Fruit fly (Drosophila melanogaster): Measurements from ENCODE around the gene cl.

The cl gene

dm6 chr2L:5507082-5507481, 12.9 kb upstream of the cl start:
- TF ChIP-seq CG6808 (GFP tag; optimal IDR thresholded peaks at IDR 0.05) (no peak), Hr39 (GFP tag; optimal IDR thresholded peaks at IDR 0.05) (no peak), CG6163 (GFP tag; IDR thresholded peaks at IDR 0.05) (no peak), spab (GFP tag; optimal IDR thresholded peaks at IDR 0.05) (peak; percentile 16), CG3032 (tag; optimal IDR thresholded peaks at IDR 0.05) (peak; percentile 50), dsx (GFP tag; optimal IDR thresholded peaks at IDR 0.05; ENCODE audit: poor library complexity, severe bottlenecking) (peak; percentile 9), ss (GFP tag; optimal IDR thresholded peaks at IDR 0.05) (peak in 1 of 2 experiments; percentile 9), Ets96B (tag; optimal IDR thresholded peaks at IDR 0.05) (peak; percentile 35), svp (GFP tag) (peak; percentile 35), Met (GFP tag; optimal IDR thresholded peaks at IDR 0.05) (peak; percentile 3), Eip78C (GFP tag) (peak; percentile 38)

- TF ChIP-seq CG8632 (GFP tag; optimal IDR thresholded peaks at IDR 0.05) (no peak), dac (GFP tag; optimal IDR thresholded peaks at IDR 0.05) (no peak), CG8319 (GFP tag; optimal IDR thresholded peaks at IDR 0.05) (no peak), Eip78C (GFP tag) (peak; percentile 70), CG6163 (GFP tag; IDR thresholded peaks at IDR 0.05) (peak; percentile 47; the same call in 1 of the 3 replicates), Sox15 (GFP tag; optimal IDR thresholded peaks at IDR 0.05) (no peak), CG32006 (GFP tag; optimal IDR thresholded peaks at IDR 0.05) (no peak), Hr4 (GFP tag; optimal IDR thresholded peaks at IDR 0.05) (no peak), CG3919 (GFP tag; optimal IDR thresholded peaks at IDR 0.05) (no peak), Smox (GFP tag; optimal IDR thresholded peaks at IDR 0.05) (peak; percentile 12), CG3032 (tag; optimal IDR thresholded peaks at IDR 0.05) (no peak), Lpt (GFP tag; optimal IDR thresholded peaks at IDR 0.05) (no peak), achi (GFP tag; optimal IDR thresholded peaks at IDR 0.05) (no peak), OdsH (GFP tag; optimal IDR thresholded peaks at IDR 0.05) (no peak), CG6276 (GFP tag; optimal IDR thresholded peaks at IDR 0.05) (no peak), esn (GFP tag; optimal IDR thresholded peaks at IDR 0.05) (peak; percentile 20), Met (GFP tag; optimal IDR thresholded peaks at IDR 0.05) (no peak), CG10669 (GFP tag; optimal IDR thresholded peaks at IDR 0.05) (peak; percentile 28), Sox102F (GFP tag; optimal IDR thresholded peaks at IDR 0.05) (no peak), vri (GFP tag; optimal IDR thresholded peaks at IDR 0.05) (no peak), Eip93F (GFP tag; optimal IDR thresholded peaks at IDR 0.05) (no peak), svp (GFP tag) (peak; percentile 78), eg (GFP tag; IDR thresholded peaks at IDR 0.05) (no peak), CG1621 (tag; optimal IDR thresholded peaks at IDR 0.05) (no peak), CG10631 (GFP tag; optimal IDR thresholded peaks at IDR 0.05) (no peak), net (GFP tag; optimal IDR thresholded peaks at IDR 0.05) (no peak), salr (GFP tag; optimal IDR thresholded peaks at IDR 0.05) (no peak), CG11294 (GFP tag; IDR thresholded peaks at IDR 0.05) (no peak), CG7368 (GFP tag; optimal IDR thresholded peaks at IDR 0.05) (peak; percentile 7), CG9139 (GFP tag; optimal IDR thresholded peaks at IDR 0.05) (no peak), dsx (GFP tag; optimal IDR thresholded peaks at IDR 0.05; ENCODE audit: poor library complexity, severe bottlenecking) (peak; percentile 4), CG16779 (tag; optimal IDR thresholded peaks at IDR 0.05) (no peak), topi (GFP tag; optimal IDR thresholded peaks at IDR 0.05) (no peak), ss (GFP tag; optimal IDR thresholded peaks at IDR 0.05) (no peak), CG6808 (GFP tag; optimal IDR thresholded peaks at IDR 0.05) (peak; percentile 25), spab (GFP tag; optimal IDR thresholded peaks at IDR 0.05) (peak; percentile 1), CG6792 (GFP tag; optimal IDR thresholded peaks at IDR 0.05) (no peak), Ets21C (GFP tag; optimal IDR thresholded peaks at IDR 0.05) (no peak), CG34406 (GFP tag; optimal IDR thresholded peaks at IDR 0.05) (no peak), CG8119 (GFP tag; IDR thresholded peaks at IDR 0.05) (no peak), CG11902 (GFP tag; optimal IDR thresholded peaks at IDR 0.05) (no peak), Ets96B (tag; optimal IDR thresholded peaks at IDR 0.05) (peak; percentile 39), fd85E (GFP tag; optimal IDR thresholded peaks at IDR 0.05) (no peak), CG31627 (GFP tag; optimal IDR thresholded peaks at IDR 0.05) (no peak), acj6 (GFP tag; optimal IDR thresholded peaks at IDR 0.05) (no peak), pdm3 (GFP tag; optimal IDR thresholded peaks at IDR 0.05) (no peak), Blimp-1 (GFP tag; optimal IDR thresholded peaks at IDR 0.05) (no peak)
Measured at dm6 chr2L:5507823-5508438, 12.0 kb upstream of the cl start.

Data from whole organism, prepupa.